Fruit fly (Drosophila melanogaster): Measurements from ENCODE around the gene RpS3.

RpS3 gene

dm6 chr3R:23312796-23313195, 45.8 kb upstream of the RpS3 start:
- TF ChIP-seq Eip78C (GFP tag) (no peak), ss (GFP tag; optimal IDR thresholded peaks at IDR 0.05) (no peak), CG1621 (tag; optimal IDR thresholded peaks at IDR 0.05) (no peak), Smox (GFP tag; optimal IDR thresholded peaks at IDR 0.05) (no peak), vri (GFP tag; optimal IDR thresholded peaks at IDR 0.05) (no peak), esn (GFP tag; optimal IDR thresholded peaks at IDR 0.05) (no peak), CG6792 (GFP tag; optimal IDR thresholded peaks at IDR 0.05) (no peak), cyc (GFP tag; optimal IDR thresholded peaks at IDR 0.05) (no peak), CG7368 (GFP tag; optimal IDR thresholded peaks at IDR 0.05) (no peak), Met (GFP tag; optimal IDR thresholded peaks at IDR 0.05) (no peak), CG8319 (GFP tag; optimal IDR thresholded peaks at IDR 0.05) (no peak), Hr39 (GFP tag; optimal IDR thresholded peaks at IDR 0.05) (no peak), CG15336 (GFP tag; IDR thresholded peaks at IDR 0.05) (no peak), Gug (GFP tag; IDR thresholded peaks at IDR 0.05) (no peak), fkh (GFP tag; optimal IDR thresholded peaks at IDR 0.05) (no peak), CG3032 (tag; optimal IDR thresholded peaks at IDR 0.05) (no peak), acj6 (GFP tag; optimal IDR thresholded peaks at IDR 0.05) (no peak), CG6163 (GFP tag; IDR thresholded peaks at IDR 0.05) (no peak), dac (GFP tag; optimal IDR thresholded peaks at IDR 0.05) (no peak)

- TF ChIP-seq CG3032 (tag; optimal IDR thresholded peaks at IDR 0.05) (peak; percentile 38), CG9139 (GFP tag; optimal IDR thresholded peaks at IDR 0.05) (peak; percentile 72), Hr4 (GFP tag; optimal IDR thresholded peaks at IDR 0.05) (no peak), acj6 (GFP tag; optimal IDR thresholded peaks at IDR 0.05) (peak; percentile 23), CG6854 (GFP tag; optimal IDR thresholded peaks at IDR 0.05) (peak; percentile 72), CG15336 (GFP tag; IDR thresholded peaks at IDR 0.05) (peak; percentile 56; the same call in 1 of the 2 replicates), lz (GFP tag; optimal IDR thresholded peaks at IDR 0.05) (no peak), cyc (GFP tag; optimal IDR thresholded peaks at IDR 0.05) (no peak), dac (GFP tag; optimal IDR thresholded peaks at IDR 0.05) (no peak), Eip93F (GFP tag; optimal IDR thresholded peaks at IDR 0.05) (no peak), CG8632 (GFP tag; optimal IDR thresholded peaks at IDR 0.05) (peak; percentile 42), CG8119 (GFP tag; IDR thresholded peaks at IDR 0.05) (peak; percentile 69), fd59A (GFP tag; optimal IDR thresholded peaks at IDR 0.05) (peak; percentile 18), Eip78C (GFP tag) (peak; percentile 84), CG6163 (GFP tag; IDR thresholded peaks at IDR 0.05) (peak; percentile 89), fkh (GFP tag; optimal IDR thresholded peaks at IDR 0.05) (peak; percentile 89), CG6808 (GFP tag; optimal IDR thresholded peaks at IDR 0.05) (peak; percentile 59), Blimp-1 (GFP tag; optimal IDR thresholded peaks at IDR 0.05) (no peak), CG32006 (GFP tag; optimal IDR thresholded peaks at IDR 0.05) (no peak), CG8319 (GFP tag; optimal IDR thresholded peaks at IDR 0.05) (no peak), dsx (GFP tag; optimal IDR thresholded peaks at IDR 0.05; ENCODE audit: poor library complexity, severe bottlenecking) (peak; percentile 48), CG10631 (GFP tag; optimal IDR thresholded peaks at IDR 0.05) (no peak), CG11762 (GFP tag; optimal IDR thresholded peaks at IDR 0.05; ENCODE audit: insufficient read depth) (no peak), Eip75B (GFP tag; optimal IDR thresholded peaks at IDR 0.05) (peak; percentile 13), CG11294 (GFP tag; IDR thresholded peaks at IDR 0.05) (no peak), esn (GFP tag; optimal IDR thresholded peaks at IDR 0.05) (peak; percentile 2), CG4318 (GFP tag; optimal IDR thresholded peaks at IDR 0.05) (no peak), spab (GFP tag; optimal IDR thresholded peaks at IDR 0.05) (peak; percentile 43), CG6792 (GFP tag; optimal IDR thresholded peaks at IDR 0.05) (peak; percentile 47), OdsH (GFP tag; optimal IDR thresholded peaks at IDR 0.05) (peak; percentile 19), Lpt (GFP tag; optimal IDR thresholded peaks at IDR 0.05) (peak; percentile 38), CG3919 (GFP tag; optimal IDR thresholded peaks at IDR 0.05) (peak; percentile 76), Hr39 (GFP tag; optimal IDR thresholded peaks at IDR 0.05) (no peak), achi (GFP tag; optimal IDR thresholded peaks at IDR 0.05) (peak; percentile 25), vri (GFP tag; optimal IDR thresholded peaks at IDR 0.05) (peak; percentile 9), Gug (GFP tag; IDR thresholded peaks at IDR 0.05) (no peak), Smox (GFP tag; optimal IDR thresholded peaks at IDR 0.05) (no peak), Sox15 (GFP tag; optimal IDR thresholded peaks at IDR 0.05) (no peak), salr (GFP tag; optimal IDR thresholded peaks at IDR 0.05) (peak; percentile 13 to 30), CG10669 (GFP tag; optimal IDR thresholded peaks at IDR 0.05) (peak; percentile 56), Ets21C (GFP tag; optimal IDR thresholded peaks at IDR 0.05) (no peak), CG34406 (GFP tag; optimal IDR thresholded peaks at IDR 0.05) (peak; percentile 23), Met (GFP tag; optimal IDR thresholded peaks at IDR 0.05) (peak; percentile 8), pdm3 (GFP tag; optimal IDR thresholded peaks at IDR 0.05) (peak; percentile 24), CG7368 (GFP tag; optimal IDR thresholded peaks at IDR 0.05) (peak; percentile 54), ss (GFP tag; optimal IDR thresholded peaks at IDR 0.05) (peak; percentile 69 to 82)
Observed at dm6 chr3R:23314332-23314731, 44.3 kb upstream of the RpS3 start.
